Worm (Caenorhabditis elegans) whole organism, L2 larva: ENCODE measurements around the gene R06B10.7.
A peak's percentile ranks its signal among the peaks of the same experiment; 100 is the strongest.

ENCODE experiments used
- C34F6.9 ChIP-seq: fragments of 150-350 bp; optimal IDR thresholded peaks from 2 replicates; lab custom pipeline; 2014; ENCODE audit warnings: missing biosample characterization, missing genetic modification characterization
- F13H6.1 ChIP-seq: sonication (generic microtip); optimal IDR thresholded peaks from 2 replicates; lab custom pipeline; 2016; ENCODE audit warnings: missing genetic modification characterization, missing compliant biosample characterization
- R02D3.7 ChIP-seq: fragments of 150-350 bp; optimal IDR thresholded peaks from 2 replicates; lab custom pipeline; 2014; ENCODE audit warnings: missing biosample characterization, missing genetic modification characterization
- Y55F3AM.14 ChIP-seq: fragments of 200-800 bp; sonication (Bioruptor generic); optimal IDR thresholded peaks from 2 replicates; lab custom pipeline; 2018; ENCODE audit warnings: mild to moderate bottlenecking, missing genetic modification characterization, missing compliant biosample characterization
- ZK546.5 ChIP-seq: sonication (generic microtip); optimal IDR thresholded peaks from 2 replicates; lab custom pipeline; 2017; ENCODE audit warnings: missing biosample characterization, missing genetic modification characterization
- aly-2 ChIP-seq: fragments of 150-350 bp; optimal IDR thresholded peaks from 2 replicates; lab custom pipeline; 2014; ENCODE audit warnings: missing biosample characterization, missing genetic modification characterization
- blmp-1 ChIP-seq: sonication (generic microtip); optimal IDR thresholded peaks from 2 replicates; lab custom pipeline; 2017; ENCODE audit warnings: missing genetic modification characterization, mild to moderate bottlenecking, missing compliant biosample characterization, antibody characterized with exemption, moderate library complexity; ENCODE audit not compliant: insufficient read depth
- ceh-16 ChIP-seq: fragments of 150-350 bp; optimal IDR thresholded peaks from 2 replicates; lab custom pipeline; 2014; ENCODE audit warnings: missing biosample characterization, missing genetic modification characterization
- crh-2 ChIP-seq: sonication (generic microtip); optimal IDR thresholded peaks from 2 replicates; lab custom pipeline; 2017; ENCODE audit warnings: missing biosample characterization, missing genetic modification characterization
- dmd-4 ChIP-seq: sonication (generic microtip); optimal IDR thresholded peaks from 2 replicates; lab custom pipeline; 2017; ENCODE audit warnings: missing biosample characterization, missing genetic modification characterization
- elt-1 ChIP-seq: fragments of 150-350 bp; optimal IDR thresholded peaks from 2 replicates; lab custom pipeline; 2014; ENCODE audit warnings: missing biosample characterization, missing genetic modification characterization
- elt-3 ChIP-seq: sonication (generic microtip); optimal IDR thresholded peaks from 2 replicates; lab custom pipeline; 2017; ENCODE audit warnings: missing biosample characterization, missing genetic modification characterization
- fos-1 ChIP-seq: fragments of 150-350 bp; optimal IDR thresholded peaks from 2 replicates; lab custom pipeline; 2014; ENCODE audit warnings: missing biosample characterization, missing genetic modification characterization
- lin-13 ChIP-seq: fragments of 150-350 bp; optimal IDR thresholded peaks from 2 replicates; lab custom pipeline; 2014; ENCODE audit warnings: missing biosample characterization, missing genetic modification reagents, missing genetic modification characterization
- lin-39 ChIP-seq: fragments of 150-350 bp; optimal IDR thresholded peaks from 2 replicates; lab custom pipeline; 2014; ENCODE audit warnings: missing biosample characterization, missing genetic modification reagents, missing genetic modification characterization
- mab-5 ChIP-seq: fragments of 150-350 bp; optimal IDR thresholded peaks from 2 replicates; lab custom pipeline; 2014; ENCODE audit warnings: missing biosample characterization, missing genetic modification characterization
- mdl-1 ChIP-seq, 2 experiments: fragments of 150-350 bp in 1 of 2; sonication (generic microtip) in 1 of 2; optimal IDR thresholded peaks; 2 replicates each; lab custom pipeline; 2017; ENCODE audit warnings: missing biosample characterization in 2 of 2, missing genetic modification characterization in 2 of 2
- nhr-10 ChIP-seq: sonication (generic microtip); optimal IDR thresholded peaks from 2 replicates; lab custom pipeline; 2017; ENCODE audit warnings: missing biosample characterization, missing genetic modification characterization
- nhr-12 ChIP-seq: fragments of 150-350 bp; optimal IDR thresholded peaks from 2 replicates; lab custom pipeline; 2014; ENCODE audit warnings: missing biosample characterization, missing genetic modification characterization
- nhr-129 ChIP-seq: fragments of 150-350 bp; optimal IDR thresholded peaks from 2 replicates; lab custom pipeline; 2014; ENCODE audit warnings: missing biosample characterization, missing genetic modification characterization
- nhr-23 ChIP-seq: fragments of 150-350 bp; optimal IDR thresholded peaks from 2 replicates; lab custom pipeline; 2014; ENCODE audit warnings: missing biosample characterization, missing genetic modification reagents, missing genetic modification characterization
- nhr-237 ChIP-seq: fragments of 150-350 bp; optimal IDR thresholded peaks from 2 replicates; lab custom pipeline; 2014; ENCODE audit warnings: missing biosample characterization, missing genetic modification characterization
- nhr-77 ChIP-seq: fragments of 150-350 bp; optimal IDR thresholded peaks from 2 replicates; lab custom pipeline; 2014; ENCODE audit warnings: missing biosample characterization, missing genetic modification characterization
- peb-1 ChIP-seq: fragments of 150-350 bp; optimal IDR thresholded peaks from 2 replicates; lab custom pipeline; 2014; ENCODE audit warnings: missing biosample characterization, missing genetic modification characterization
- sem-4 ChIP-seq: fragments of 150-350 bp; optimal IDR thresholded peaks from 2 replicates; lab custom pipeline; 2014; ENCODE audit warnings: missing biosample characterization, missing genetic modification reagents, missing genetic modification characterization
- sma-9 ChIP-seq, 2 experiments: fragments of 150-350 bp in 1 of 2; sonication (generic microtip) in 1 of 2; optimal IDR thresholded peaks; 2 replicates each; lab custom pipeline; 2014 to 2016; ENCODE audit warnings: missing genetic modification characterization in 2 of 2, mild to moderate bottlenecking in 1 of 2, missing biosample characterization in 1 of 2, missing compliant biosample characterization in 1 of 2, missing genetic modification reagents in 1 of 2, moderate library complexity in 1 of 2
- unc-62 ChIP-seq: fragments of 150-350 bp; optimal IDR thresholded peaks from 2 replicates; lab custom pipeline; 2014; ENCODE audit warnings: missing biosample characterization, missing genetic modification reagents, missing genetic modification characterization
- ztf-1 ChIP-seq: fragments of 200-800 bp; sonication (Bioruptor generic); conservative IDR thresholded peaks from 2 replicates; pipeline ENCODE4 v1.3.6; 2022; ENCODE audit warnings: missing genetic modification characterization, missing compliant biosample characterization
- ztf-11 ChIP-seq: sonication (generic microtip); optimal IDR thresholded peaks from 2 replicates; lab custom pipeline; 2017; ENCODE audit warnings: missing biosample characterization, missing genetic modification characterization

Gene R06B10.7

DNA sequence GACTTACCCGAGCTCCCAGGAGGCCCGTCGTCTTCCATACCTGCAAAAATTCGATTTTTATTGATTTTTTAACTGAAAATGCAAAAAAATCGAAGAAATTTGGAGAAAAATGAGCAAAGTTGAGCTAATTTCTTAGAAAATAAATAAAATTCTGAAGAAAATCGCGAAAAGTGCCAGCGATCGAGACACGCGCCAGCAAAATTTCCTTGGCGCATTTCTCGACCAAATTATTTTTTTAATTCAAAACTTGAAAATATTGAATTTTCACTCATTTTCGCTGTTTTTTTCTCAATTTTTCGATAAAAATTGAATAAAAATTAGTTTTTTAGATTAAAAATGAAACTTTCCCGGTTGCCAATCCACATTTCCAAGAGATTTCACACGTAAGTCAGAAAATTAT is 36.0 kb upstream of the R06B10.7 start, which contains the start of the genes chin-1 and BE0003N10.1 (continued):
- TF ChIP-seq R02D3.7, result no peak
- TF ChIP-seq unc-62, result no peak
- no peak for TF ChIP-seq elt-1
- TF ChIP-seq nhr-129, result no peak
- TF ChIP-seq nhr-77 (tag; lab: Kevin White, UChicago), result no peak
- TF ChIP-seq lin-13 (GFP tag; lab: Kevin White, UChicago), result peak; percentile 63
- TF ChIP-seq elt-3 (tag; lab: Kevin White, UChicago), result no peak

- TF ChIP-seq elt-1 (no peak), ztf-11 (tag; lab: Kevin White, UChicago) (no peak), F13H6.1 (tag; lab: Kevin White, UChicago) (no peak), nhr-23 (tag; lab: Kevin White, UChicago) (no peak), nhr-237 (tag; lab: Kevin White, UChicago) (no peak), blmp-1 (tag; lab: Kevin White, UChicago) (no peak), Y55F3AM.14 (no peak)
- TF ChIP-seq, all 48 proteins: peak for 0
Measured at ce11 chrIII:1034853-1035252, 33.7 kb upstream of the R06B10.7 start.

DNA sequence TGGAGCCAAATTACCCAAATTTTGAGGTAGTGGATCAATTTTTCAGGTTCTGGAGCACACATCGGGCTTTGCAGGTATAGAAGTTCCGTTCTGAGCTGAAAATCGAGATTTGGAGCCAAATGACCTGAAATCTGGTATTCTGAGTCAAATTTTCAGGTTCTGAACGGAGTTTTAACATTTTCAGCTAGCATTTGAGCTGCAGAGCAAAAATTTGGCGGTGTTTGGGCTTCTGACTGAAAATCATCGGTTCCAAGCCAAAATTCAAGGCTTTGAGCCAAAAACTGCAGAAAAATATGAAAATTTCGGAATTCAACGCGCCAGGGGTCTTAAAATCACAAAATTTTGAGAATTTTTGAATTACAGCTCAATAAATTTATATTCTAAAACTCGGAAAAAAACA is 29.8 kb upstream of the R06B10.7 start, which contains the start of the genes clc-26 and E_BE45912.2:
Gene clc-26, minus strand, starts transcription at position 101 of the 400 bp plus-strand sequence.
Gene E_BE45912.2, minus strand, starts transcription at position 139 of the 400 bp plus-strand sequence.
- TF ChIP-seq sma-9 (GFP tag; optimal IDR thresholded peaks at IDR 0.05; lab: Kevin White, UChicago) (no peak), sma-9 (tag; optimal IDR thresholded peaks at IDR 0.05; lab: Kevin White, UChicago) (no peak), crh-2 (tag; lab: Kevin White, UChicago) (no peak), ceh-16 (tag; lab: Kevin White, UChicago) (no peak), nhr-237 (tag; lab: Kevin White, UChicago) (no peak), aly-2 (tag; lab: Kevin White, UChicago) (no peak), sem-4 (tag; lab: Kevin White, UChicago) (no peak), peb-1 (no peak), nhr-23 (tag; lab: Kevin White, UChicago) (no peak), ZK546.5 (tag; lab: Kevin White, UChicago) (no peak), nhr-12 (tag; lab: Kevin White, UChicago) (no peak), lin-39 (tag; lab: Kevin White, UChicago) (no peak)

DNA sequence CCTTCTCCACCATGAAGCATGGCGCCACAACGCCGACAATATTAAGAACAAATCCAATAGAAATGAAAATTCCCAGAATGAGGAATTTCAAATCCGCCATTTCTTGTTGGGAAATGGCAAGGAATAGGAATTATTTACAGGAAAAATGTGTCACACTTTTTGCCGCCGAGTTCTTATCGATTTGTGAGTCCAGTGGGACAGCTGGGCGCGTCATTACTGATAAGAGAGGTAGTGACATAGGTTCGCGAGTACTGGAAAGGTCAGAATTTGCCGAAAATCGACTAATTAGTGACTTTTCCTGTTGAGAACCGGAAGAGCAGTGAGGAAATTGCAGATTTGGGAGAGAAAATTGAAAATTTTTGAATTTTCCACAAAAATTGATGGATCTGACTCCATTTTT is 27.0 kb upstream of the R06B10.7 start:
- TF ChIP-seq sma-9 (GFP tag; optimal IDR thresholded peaks at IDR 0.05; lab: Kevin White, UChicago) (peak; percentile 16), sma-9 (tag; optimal IDR thresholded peaks at IDR 0.05; lab: Kevin White, UChicago) (no peak), ZK546.5 (tag; lab: Kevin White, UChicago) (no peak), fos-1 (tag; lab: Kevin White, UChicago) (peak; percentile 88)

ce11 chrIII:1026261-1026660 is 25.1 kb upstream of the R06B10.7 start, which contains the start of gene clc-25:
Gene clc-25, minus strand, starts transcription at chrIII:1026361.
- TF ChIP-seq F13H6.1 (tag; lab: Kevin White, UChicago) (no peak), blmp-1 (tag; lab: Kevin White, UChicago) (no peak), nhr-12 (tag; lab: Kevin White, UChicago) (no peak), fos-1 (tag; lab: Kevin White, UChicago) (peak; percentile 58), mab-5 (tag; lab: Kevin White, UChicago) (no peak), ztf-1 (no peak), nhr-10 (no peak)

DNA sequence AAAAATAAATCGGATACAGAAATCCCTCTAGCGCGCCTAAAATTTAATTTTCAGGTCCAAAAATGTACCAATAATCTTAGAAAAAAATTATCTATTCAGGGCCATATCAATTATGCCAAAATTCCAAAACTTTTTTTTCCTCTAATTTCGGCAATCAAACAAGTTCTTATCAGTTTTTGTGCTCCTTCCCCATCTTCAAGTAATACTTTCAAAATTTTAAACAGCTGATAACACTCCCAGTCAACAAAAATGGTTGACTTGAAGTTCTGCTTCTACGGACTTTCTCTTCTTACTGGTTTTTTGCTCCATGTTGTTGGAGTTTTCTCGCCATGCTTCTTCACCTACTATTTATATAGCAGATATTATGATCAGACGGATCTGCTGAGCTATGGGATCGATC is 19.5 kb upstream of the R06B10.7 start, which contains the start of gene clc-23:
Gene clc-23, plus strand, starts transcription at position 223 of the 400 bp plus-strand sequence.
- TF ChIP-seq ceh-16 (tag; lab: Kevin White, UChicago) (no peak), fos-1 (tag; lab: Kevin White, UChicago) (peak; percentile 37), mdl-1 (tag; optimal IDR thresholded peaks at IDR 0.05; lab: Kevin White, UChicago) (no peak)

DNA sequence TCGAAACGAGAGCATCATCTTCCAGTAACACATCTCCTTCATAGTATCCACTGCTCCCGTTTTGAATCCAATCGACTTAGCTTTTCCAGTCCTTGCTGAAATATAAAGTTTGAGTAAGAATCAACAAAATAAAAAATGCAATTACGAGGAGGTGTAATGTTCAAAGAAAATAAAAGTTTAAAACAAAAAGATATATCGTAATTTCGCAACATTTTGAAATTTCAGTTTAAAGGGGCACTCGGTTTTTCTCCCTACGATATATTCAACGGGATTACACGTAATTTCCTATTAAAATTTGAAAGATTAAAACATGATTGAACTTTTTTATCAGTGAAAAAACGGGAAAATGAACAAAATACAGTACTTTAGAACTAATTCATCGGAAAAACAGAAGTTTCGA is 14.9 kb upstream of the R06B10.7 start, which contains the start of gene Y34F4.3:
Gene Y34F4.3, minus strand, starts transcription at position 101 of the 400 bp plus-strand sequence.
- no peak for TF ChIP-seq C34F6.9 (tag; lab: Kevin White, UChicago)
- no peak for TF ChIP-seq dmd-4 (tag; lab: Kevin White, UChicago)
